Worm (Caenorhabditis elegans) whole organism, L1 larva: Measurements from ENCODE around the gene F01G10.6.

ENCODE experiments used
- C04F5.9 ChIP-seq: sonication (generic microtip); optimal IDR thresholded peaks from 2 replicates; lab custom pipeline; 2016; ENCODE audit warnings: missing genetic modification characterization, missing compliant biosample characterization
- F16B12.6 ChIP-seq: fragments of 150-350 bp; optimal IDR thresholded peaks from 2 replicates; lab custom pipeline; 2014; ENCODE audit warnings: missing biosample characterization, missing genetic modification characterization
- aha-1 ChIP-seq: fragments of 150-350 bp; optimal IDR thresholded peaks from 2 replicates; lab custom pipeline; 2014; ENCODE audit warnings: missing biosample characterization, missing genetic modification characterization
- aly-2 ChIP-seq: fragments of 150-350 bp; optimal IDR thresholded peaks from 2 replicates; lab custom pipeline; 2014; ENCODE audit warnings: missing biosample characterization, missing genetic modification characterization
- blmp-1 ChIP-seq: fragments of 150-350 bp; optimal IDR thresholded peaks from 2 replicates; lab custom pipeline; 2014; ENCODE audit warnings: missing biosample characterization, missing genetic modification characterization
- ceh-8 ChIP-seq: fragments of 200-800 bp; sonication (Bioruptor generic); optimal IDR thresholded peaks from 2 replicates; lab custom pipeline; 2018; ENCODE audit warnings: mild to moderate bottlenecking, missing genetic modification characterization, moderate library complexity, missing compliant biosample characterization
- ceh-88 ChIP-seq: fragments of 200-800 bp; sonication (Bioruptor generic); IDR thresholded peaks from 2 replicates; pipeline ENCODE4 v1.3.6; 2022; ENCODE audit warnings: missing genetic modification characterization, missing compliant biosample characterization
- efl-1 ChIP-seq, 4 experiments: fragments of 150-350 bp; optimal IDR thresholded peaks in 3 of 4; peaks in 1 of 4; 1 replicate in 1 of 4; 2 replicates in 3 of 4; lab custom pipeline; 2014; ENCODE audit warnings: missing biosample characterization in 2 of 4, missing genetic modification characterization in 2 of 4, missing genetic modification reagents in 2 of 4
- egl-13 ChIP-seq: sonication (generic microtip); optimal IDR thresholded peaks from 2 replicates; lab custom pipeline; 2016; ENCODE audit warnings: missing genotype, missing genetic modification reagents, missing genetic modification characterization, missing compliant biosample characterization
- egl-27 ChIP-seq, 2 experiments: fragments of 150-350 bp in 1 of 2; sonication (generic microtip); optimal IDR thresholded peaks; 3 replicates each; lab custom pipeline; 2017 to 2018; ENCODE audit warnings: missing biosample characterization in 2 of 2, missing genetic modification characterization in 2 of 2, missing genetic modification reagents in 2 of 2
- fkh-4 ChIP-seq: sonication (generic microtip); optimal IDR thresholded peaks from 2 replicates; lab custom pipeline; 2016; ENCODE audit warnings: missing compliant biosample characterization, missing genetic modification characterization, borderline replicate concordance
- fos-1 ChIP-seq: fragments of 150-350 bp; optimal IDR thresholded peaks from 2 replicates; lab custom pipeline; 2014; ENCODE audit warnings: missing biosample characterization, missing genetic modification characterization
- grh-1 ChIP-seq: fragments of 200-800 bp; sonication (Bioruptor generic); IDR thresholded peaks from 2 replicates; pipeline ENCODE4 v1.3.6; 2022; ENCODE audit warnings: missing genetic modification reagents, missing genetic modification characterization, missing compliant biosample characterization
- isw-1 ChIP-seq: fragments of 200-800 bp; sonication (Bioruptor generic); IDR thresholded peaks from 2 replicates; pipeline ENCODE4 v1.3.6; 2022; ENCODE audit warnings: missing genetic modification characterization, missing compliant biosample characterization
- jun-1 ChIP-seq: fragments of 150-350 bp; optimal IDR thresholded peaks from 2 replicates; lab custom pipeline; 2014; ENCODE audit warnings: missing biosample characterization, missing genetic modification reagents, missing genetic modification characterization
- lin-13 ChIP-seq: fragments of 150-350 bp; optimal IDR thresholded peaks from 2 replicates; lab custom pipeline; 2014; ENCODE audit warnings: missing biosample characterization, missing genetic modification reagents, missing genetic modification characterization
- lin-39 ChIP-seq: fragments of 150-350 bp; optimal IDR thresholded peaks from 2 replicates; lab custom pipeline; 2014; ENCODE audit warnings: missing biosample characterization, missing genetic modification reagents, missing genetic modification characterization
- mab-9 ChIP-seq: fragments of 200-800 bp; sonication (Bioruptor generic); IDR thresholded peaks from 2 replicates; pipeline ENCODE4 v1.3.6; 2022; ENCODE audit warnings: missing genetic modification reagents, missing genetic modification characterization, missing compliant biosample characterization
- mdl-1 ChIP-seq, 2 experiments: fragments of 150-350 bp; optimal IDR thresholded peaks; 2 replicates each; lab custom pipeline; 2014 to 2017; ENCODE audit warnings: missing biosample characterization in 2 of 2, missing genetic modification characterization in 2 of 2, inconsistent platforms in 1 of 2
- mep-1 ChIP-seq: fragments of 150-350 bp; optimal IDR thresholded peaks from 2 replicates; lab custom pipeline; 2014; ENCODE audit warnings: missing biosample characterization, missing genetic modification characterization
- nhr-11 ChIP-seq: fragments of 150-350 bp; optimal IDR thresholded peaks from 2 replicates; lab custom pipeline; 2014; ENCODE audit warnings: missing biosample characterization, missing genetic modification characterization
- nhr-12 ChIP-seq: sonication (generic microtip); optimal IDR thresholded peaks from 2 replicates; lab custom pipeline; 2017; ENCODE audit warnings: missing biosample characterization, missing genetic modification characterization
- nhr-20 ChIP-seq: sonication (generic microtip); optimal IDR thresholded peaks from 2 replicates; lab custom pipeline; 2016; ENCODE audit warnings: mild to moderate bottlenecking, missing genetic modification characterization, missing compliant biosample characterization
- nhr-237 ChIP-seq: fragments of 150-350 bp; optimal IDR thresholded peaks from 2 replicates; lab custom pipeline; 2014; ENCODE audit warnings: missing biosample characterization, missing genetic modification characterization
- nhr-28 ChIP-seq: fragments of 150-350 bp; optimal IDR thresholded peaks from 2 replicates; lab custom pipeline; 2014; ENCODE audit warnings: missing biosample characterization, missing genetic modification characterization
- nhr-47 ChIP-seq: sonication (generic microtip); optimal IDR thresholded peaks from 2 replicates; lab custom pipeline; 2016; ENCODE audit warnings: mild to moderate bottlenecking, missing genetic modification characterization, moderate library complexity, missing compliant biosample characterization
- nhr-76 ChIP-seq: sonication (generic microtip); optimal IDR thresholded peaks from 2 replicates; lab custom pipeline; 2017; ENCODE audit warnings: missing biosample characterization, missing genetic modification characterization
- nhr-90 ChIP-seq: sonication (generic microtip); optimal IDR thresholded peaks from 2 replicates; lab custom pipeline; 2016; ENCODE audit warnings: mild to moderate bottlenecking, missing genetic modification characterization, missing compliant biosample characterization; ENCODE audit not compliant: poor library complexity
- pax-3 ChIP-seq: fragments of 200-800 bp; sonication (Bioruptor generic); optimal IDR thresholded peaks from 2 replicates; lab custom pipeline; 2018; ENCODE audit warnings: mild to moderate bottlenecking, missing genetic modification characterization, moderate library complexity, missing compliant biosample characterization
- rnt-1 ChIP-seq: sonication (generic microtip); optimal IDR thresholded peaks from 2 replicates; lab custom pipeline; 2016; ENCODE audit warnings: mild to moderate bottlenecking, missing genetic modification characterization, moderate library complexity, missing compliant biosample characterization
- snpc-4 ChIP-seq: fragments of 150-350 bp; optimal IDR thresholded peaks from 2 replicates; lab custom pipeline; 2014; ENCODE audit warnings: missing biosample characterization, missing genetic modification characterization
- snu-23 ChIP-seq: sonication (generic microtip); optimal IDR thresholded peaks from 2 replicates; lab custom pipeline; 2016; ENCODE audit warnings: missing genetic modification characterization, missing compliant biosample characterization
- sox-4 ChIP-seq: sonication (generic microtip); optimal IDR thresholded peaks from 2 replicates; lab custom pipeline; 2016; ENCODE audit warnings: missing genetic modification characterization, missing compliant biosample characterization
- sup-37 ChIP-seq: fragments of 200-800 bp; sonication (Bioruptor generic); optimal IDR thresholded peaks from 2 replicates; lab custom pipeline; 2018; ENCODE audit warnings: mild to moderate bottlenecking, missing genetic modification characterization, missing compliant biosample characterization
- unc-130 ChIP-seq: fragments of 150-350 bp; optimal IDR thresholded peaks from 2 replicates; lab custom pipeline; 2017; ENCODE audit warnings: missing biosample characterization, missing genetic modification characterization, inconsistent platforms
- unc-30 ChIP-seq: sonication (generic microtip); optimal IDR thresholded peaks from 2 replicates; lab custom pipeline; 2017; ENCODE audit warnings: missing biosample characterization, missing genetic modification characterization
- unc-62 ChIP-seq: fragments of 150-350 bp; optimal IDR thresholded peaks from 2 replicates; lab custom pipeline; 2014; ENCODE audit warnings: missing biosample characterization, missing genetic modification reagents, missing genetic modification characterization
- unc-86 ChIP-seq: sonication (generic microtip); optimal IDR thresholded peaks from 2 replicates; lab custom pipeline; 2016; ENCODE audit warnings: missing genetic modification characterization, missing compliant biosample characterization
- zip-4 ChIP-seq: fragments of 200-800 bp; sonication (Bioruptor generic); optimal IDR thresholded peaks from 2 replicates; lab custom pipeline; 2018; ENCODE audit warnings: mild to moderate bottlenecking, missing genetic modification characterization, moderate library complexity, missing compliant biosample characterization
- ztf-11 ChIP-seq, 2 experiments: sonication (generic microtip); optimal IDR thresholded peaks; 2 replicates each; lab custom pipeline; 2016 to 2017; ENCODE audit warnings: missing genetic modification characterization in 2 of 2, missing biosample characterization in 1 of 2, missing compliant biosample characterization in 1 of 2

F01G10.6 gene

DNA sequence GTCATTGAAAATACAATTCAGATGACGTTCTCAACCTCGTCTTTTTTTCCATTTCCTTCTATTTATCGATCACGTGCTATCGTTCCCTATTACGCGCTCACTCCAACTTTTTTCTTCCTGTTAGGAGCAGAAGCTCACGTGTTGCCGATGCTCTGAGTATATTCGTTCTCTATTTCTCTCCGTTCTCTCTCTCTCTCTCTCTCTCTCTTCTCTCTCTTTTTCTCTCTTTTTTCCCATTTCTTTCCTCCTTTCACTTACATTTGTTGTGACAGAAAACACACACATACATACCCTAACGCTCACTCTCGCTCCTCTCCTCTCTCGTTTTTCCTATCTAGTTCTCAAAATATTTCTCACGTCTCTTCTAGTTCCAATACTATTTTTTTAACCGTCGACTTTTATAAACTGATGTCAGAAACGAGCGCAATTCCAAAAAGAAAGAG is 24.9 kb upstream of the F01G10.6 start (continued):
- TF ChIP-seq mdl-1 (tag; optimal IDR thresholded peaks at IDR 0.05; lab: Kevin White, UChicago) (peak; percentile 82 to 92), nhr-20 (tag; lab: Kevin White, UChicago) (peak; percentile 96), nhr-11 (tag; lab: Kevin White, UChicago) (peak; percentile 91), pax-3 (peak; percentile 87), C04F5.9 (no peak), unc-30 (tag; lab: Kevin White, UChicago) (no peak), sox-4 (peak; percentile 93), nhr-28 (tag; lab: Kevin White, UChicago) (no peak), aly-2 (tag; lab: Kevin White, UChicago) (peak; percentile 73), nhr-76 (tag; lab: Kevin White, UChicago) (no peak), isw-1 (GFP tag; lab: Robert Waterston, UW) (peak; percentile 83), grh-1 (GFP tag; lab: Robert Waterston, UW) (peak; percentile 46; the same call in 1 of the 2 replicates), unc-62 (no peak), fos-1 (tag; lab: Kevin White, UChicago) (peak; percentile 60), jun-1 (tag; lab: Kevin White, UChicago) (peak; percentile 84), rnt-1 (peak; percentile 86), sup-37 (peak; percentile 74), snu-23 (GFP tag; lab: Kevin White, UChicago) (peak; percentile 95), mab-9 (GFP tag; lab: Robert Waterston, UW) (no peak), F16B12.6 (tag; lab: Kevin White, UChicago) (peak; percentile 9), egl-13 (tag; lab: Kevin White, UChicago) (peak; percentile 97), egl-27 (tag; optimal IDR thresholded peaks at IDR 0.05; lab: Kevin White, UChicago) (peak; percentile 36 to 65), ceh-88 (GFP tag; lab: Robert Waterston, UW) (peak; percentile 72), snpc-4 (tag; lab: Kevin White, UChicago) (peak; percentile 32), nhr-90 (tag; lab: Kevin White, UChicago) (peak; percentile 80), nhr-237 (tag; lab: Kevin White, UChicago) (peak; percentile 78), lin-39 (peak; percentile 40), fkh-4 (tag; lab: Kevin White, UChicago) (peak; percentile 51), mep-1 (tag; lab: Kevin White, UChicago) (peak; percentile 81), ceh-8 (GFP tag; lab: Kevin White, UChicago) (peak; percentile 94), unc-130 (tag; lab: Kevin White, UChicago) (no peak), nhr-47 (tag; lab: Kevin White, UChicago) (peak; percentile 96)

- TF ChIP-seq efl-1 (optimal IDR thresholded peaks at IDR 0.05; lab: Kevin White, UChicago) (no peak), efl-1 (GFP tag; optimal IDR thresholded peaks at IDR 0.05 in 1 of 2; lab: Kevin White, UChicago) (no peak), lin-13 (GFP tag; lab: Kevin White, UChicago) (no peak), zip-4 (GFP tag; lab: Kevin White, UChicago) (no peak), mdl-1 (tag; optimal IDR thresholded peaks at IDR 0.05; lab: Kevin White, UChicago) (no peak), F16B12.6 (tag; lab: Kevin White, UChicago) (no peak), aha-1 (tag; lab: Kevin White, UChicago) (no peak), blmp-1 (tag; lab: Kevin White, UChicago) (no peak), aly-2 (tag; lab: Kevin White, UChicago) (no peak), unc-86 (tag; lab: Kevin White, UChicago) (no peak), nhr-12 (tag; lab: Kevin White, UChicago) (no peak), snu-23 (GFP tag; lab: Kevin White, UChicago) (no peak), ztf-11 (tag; optimal IDR thresholded peaks at IDR 0.05; lab: Kevin White, UChicago) (no peak)
These were observed 24.3 kb upstream of the F01G10.6 start for ce11 chrIV:10251764-10252163.
